Fruit fly (Drosophila melanogaster) whole organism, embryonic: Measurements from ENCODE around the gene Ctr9.

ENCODE experiments used
- CG10147 ChIP-seq: fragments of 200-800 bp; sonication (Bioruptor generic); optimal IDR thresholded peaks from 2 replicates; lab custom pipeline; 2019; ENCODE audit warnings: missing biosample characterization, mild to moderate bottlenecking, missing genetic modification characterization, moderate library complexity
- CG10431 ChIP-seq: fragments of 200-800 bp; sonication (Bioruptor generic); optimal IDR thresholded peaks from 3 replicates; lab custom pipeline; 2018; ENCODE audit warnings: missing biosample characterization, mild to moderate bottlenecking, missing genetic modification characterization
- CG10654 ChIP-seq: fragments of 200-800 bp; sonication (Bioruptor generic); optimal IDR thresholded peaks from 2 replicates; lab custom pipeline; 2016; ENCODE audit warnings: missing biosample characterization, missing genetic modification characterization
- CG11398 ChIP-seq: fragments of 200-800 bp; sonication (Bioruptor generic); optimal IDR thresholded peaks from 2 replicates; lab custom pipeline; 2016; ENCODE audit warnings: missing biosample characterization, missing genetic modification characterization
- CG11456 ChIP-seq: fragments of 200-800 bp; sonication (Bioruptor generic); IDR thresholded peaks from 3 replicates; pipeline ENCODE4 v1.3.6; 2022; ENCODE audit warnings: missing biosample characterization, missing genetic modification characterization
- CG12219 ChIP-seq: fragments of 200-800 bp; sonication (Bioruptor generic); optimal IDR thresholded peaks from 3 replicates; lab custom pipeline; 2018; ENCODE audit warnings: missing biosample characterization, mild to moderate bottlenecking, missing genetic modification characterization
- CG15696 ChIP-seq: fragments of 200-800 bp; sonication (Bioruptor generic); optimal IDR thresholded peaks from 2 replicates; lab custom pipeline; 2019; ENCODE audit warnings: missing biosample characterization, mild to moderate bottlenecking, missing genetic modification characterization, moderate library complexity
- CG18011 ChIP-seq: fragments of 200-800 bp; sonication (Bioruptor generic); optimal IDR thresholded peaks from 2 replicates; lab custom pipeline; 2017; ENCODE audit warnings: missing biosample characterization, missing genetic modification characterization, mild to moderate bottlenecking, moderate library complexity, missing genotype
- CG2875 ChIP-seq: fragments of 200-800 bp; sonication (Bioruptor generic); optimal IDR thresholded peaks from 2 replicates; lab custom pipeline; 2017; ENCODE audit warnings: missing biosample characterization, mild to moderate bottlenecking, missing genetic modification characterization, missing genetic modification reagents
- CG30403 ChIP-seq: fragments of 200-800 bp; sonication (Bioruptor generic); optimal IDR thresholded peaks from 3 replicates; lab custom pipeline; 2016; ENCODE audit warnings: missing biosample characterization, missing genetic modification characterization
- CG31224 ChIP-seq: fragments of 200-800 bp; sonication (Bioruptor generic); IDR thresholded peaks from 2 replicates; pipeline ENCODE4 v1.3.6; 2022; ENCODE audit warnings: missing biosample characterization, missing genetic modification characterization
- CG32772 ChIP-seq: fragments of 200-800 bp; sonication (Bioruptor generic); IDR thresholded peaks from 2 replicates; pipeline ENCODE4 v1.3.6; 2022; ENCODE audit warnings: missing biosample characterization, missing genetic modification characterization
- CG4360 ChIP-seq: fragments of 200-800 bp; sonication (Bioruptor generic); IDR thresholded peaks from 2 replicates; pipeline ENCODE4 v1.3.6; 2022; ENCODE audit warnings: missing biosample characterization, missing genetic modification characterization
- CG4617 ChIP-seq: fragments of 200-800 bp; sonication (Bioruptor generic); optimal IDR thresholded peaks from 3 replicates; lab custom pipeline; 2016; ENCODE audit warnings: missing biosample characterization, missing genetic modification characterization, borderline replicate concordance
- CG5245 ChIP-seq: fragments of 200-800 bp; sonication (Bioruptor generic); optimal IDR thresholded peaks from 3 replicates; lab custom pipeline; 2016; ENCODE audit warnings: missing biosample characterization, missing genetic modification characterization
- CG6254 ChIP-seq: fragments of 200-800 bp; sonication (Bioruptor generic); optimal IDR thresholded peaks from 3 replicates; lab custom pipeline; 2017; ENCODE audit warnings: mild to moderate bottlenecking, missing biosample characterization, missing genetic modification reagents, missing genetic modification characterization
- CG8478 ChIP-seq: fragments of >200 bp; optimal IDR thresholded peaks from 2 replicates; lab custom pipeline; 2018
- CG9727 ChIP-seq: fragments of 200-800 bp; sonication (Bioruptor generic); optimal IDR thresholded peaks from 3 replicates; lab custom pipeline; 2017; ENCODE audit warnings: missing biosample characterization, mild to moderate bottlenecking, missing genetic modification characterization
- Dek ChIP-seq: fragments of 200-800 bp; sonication (Bioruptor generic); optimal IDR thresholded peaks from 3 replicates; lab custom pipeline; 2019; ENCODE audit warnings: missing biosample characterization, mild to moderate bottlenecking, missing genetic modification characterization, moderate library complexity
- Eip74EF ChIP-seq, 2 experiments: fragments of 200-800 bp in 1 of 2; fragments of >200 bp in 1 of 2; sonication (Bioruptor generic) in 1 of 2; optimal IDR thresholded peaks; 2 replicates each; lab custom pipeline; 2017 to 2019; ENCODE audit warnings: missing biosample characterization in 2 of 2, missing genetic modification characterization in 2 of 2, mild to moderate bottlenecking in 1 of 2, moderate library complexity in 1 of 2
- Hr51 ChIP-seq, 2 experiments: fragments of 200-800 bp; sonication (Bioruptor generic); optimal IDR thresholded peaks; 2 replicates in 1 of 2; 3 replicates in 1 of 2; lab custom pipeline; 2016 to 2018; ENCODE audit warnings: missing biosample characterization in 2 of 2, missing genetic modification characterization in 2 of 2, mild to moderate bottlenecking in 1 of 2, moderate library complexity in 1 of 2
- Kr ChIP-seq: fragments of 200-800 bp; sonication (Bioruptor generic); optimal IDR thresholded peaks from 2 replicates; lab custom pipeline; 2017; ENCODE audit warnings: missing biosample characterization, mild to moderate bottlenecking, missing genetic modification characterization
- Neu2 ChIP-seq: fragments of 200-800 bp; sonication (Bioruptor generic); optimal IDR thresholded peaks from 3 replicates; lab custom pipeline; 2016; ENCODE audit warnings: missing biosample characterization, missing genetic modification characterization, borderline replicate concordance
- PHDP ChIP-seq: fragments of 200-800 bp; sonication (Bioruptor generic); optimal IDR thresholded peaks from 3 replicates; lab custom pipeline; 2018; ENCODE audit warnings: missing biosample characterization, mild to moderate bottlenecking, missing genetic modification characterization, moderate library complexity
- Ravus ChIP-seq: fragments of 200-800 bp; sonication (Bioruptor generic); IDR thresholded peaks from 2 replicates; pipeline ENCODE4 v1.3.6; 2022; ENCODE audit warnings: missing biosample characterization, missing genetic modification characterization
- Scr ChIP-seq: fragments of 200-800 bp; sonication (Bioruptor generic); IDR thresholded peaks from 2 replicates; pipeline ENCODE4 v1.3.6; 2022; ENCODE audit warnings: missing biosample characterization, missing genetic modification characterization; ENCODE audit not compliant: partially characterized antibody
- Sox102F ChIP-seq: fragments of 200-800 bp; sonication (Bioruptor generic); optimal IDR thresholded peaks from 2 replicates; lab custom pipeline; 2018; ENCODE audit warnings: missing biosample characterization, mild to moderate bottlenecking, missing genetic modification characterization, moderate library complexity
- Sry-β ChIP-seq: fragments of 200-800 bp; sonication (Bioruptor generic); optimal IDR thresholded peaks from 2 replicates; lab custom pipeline; 2018; ENCODE audit warnings: missing biosample characterization, mild to moderate bottlenecking, missing genetic modification characterization, moderate library complexity
- TFAM ChIP-seq: fragments of 200-800 bp; sonication (Bioruptor generic); optimal IDR thresholded peaks from 2 replicates; lab custom pipeline; 2017; ENCODE audit warnings: missing biosample characterization, missing genetic modification characterization, inconsistent platforms
- Xrp1 ChIP-seq: fragments of 200-800 bp; sonication (Bioruptor generic); IDR thresholded peaks from 2 replicates; pipeline ENCODE4 v1.3.6; 2022; ENCODE audit warnings: missing biosample characterization, missing genetic modification characterization
- bcd ChIP-seq: fragments of 200-800 bp; sonication (Bioruptor generic); optimal IDR thresholded peaks from 2 replicates; lab custom pipeline; 2017; ENCODE audit warnings: missing biosample characterization, mild to moderate bottlenecking, missing genetic modification characterization
- danr ChIP-seq: fragments of 200-800 bp; sonication (Bioruptor generic); IDR thresholded peaks from 2 replicates; pipeline ENCODE4 v1.3.6; 2022; ENCODE audit warnings: missing biosample characterization, missing genetic modification characterization
- eve ChIP-seq, 2 experiments: fragments of >200 bp; optimal IDR thresholded peaks; 2 replicates each; lab custom pipeline; 2017; ENCODE audit warnings: missing biosample characterization in 2 of 2, missing genetic modification characterization in 2 of 2
- ftz-f1 ChIP-seq: fragments of 200-800 bp; sonication (Bioruptor generic); optimal IDR thresholded peaks from 2 replicates; lab custom pipeline; 2016; ENCODE audit warnings: missing biosample characterization, missing genetic modification characterization
- hb ChIP-seq: fragments of 200-800 bp; sonication (Bioruptor generic); IDR thresholded peaks from 3 replicates; pipeline ENCODE4 v1.3.6; 2022; ENCODE audit warnings: missing biosample characterization, missing genetic modification characterization; ENCODE audit not compliant: partially characterized antibody
- knrl ChIP-seq: fragments of 200-800 bp; sonication (Bioruptor generic); IDR thresholded peaks from 3 replicates; pipeline ENCODE4 v1.3.6; 2022; ENCODE audit warnings: missing biosample characterization, missing genetic modification characterization; ENCODE audit not compliant: partially characterized antibody
- lov ChIP-seq, 2 experiments: fragments of 200-800 bp in 1 of 2; fragments of >200 bp in 1 of 2; sonication (Bioruptor generic) in 1 of 2; IDR thresholded peaks in 1 of 2; optimal IDR thresholded peaks in 1 of 2; 2 replicates in 1 of 2; 3 replicates in 1 of 2; pipeline versions ENCODE4 v1.3.6 to Lab custom; 2017 to 2022; ENCODE audit warnings: missing biosample characterization in 1 of 2, missing genetic modification characterization in 1 of 2
- luna ChIP-seq: fragments of 200-800 bp; sonication (Bioruptor generic); optimal IDR thresholded peaks from 2 replicates; lab custom pipeline; 2016; ENCODE audit warnings: missing biosample characterization, missing genetic modification characterization
- maf-S ChIP-seq: fragments of 200-800 bp; sonication (Bioruptor generic); optimal IDR thresholded peaks from 2 replicates; lab custom pipeline; 2016; ENCODE audit warnings: missing biosample characterization, missing genetic modification characterization
- nerfin-1 ChIP-seq: fragments of 200-800 bp; sonication (Bioruptor generic); optimal IDR thresholded peaks from 3 replicates; lab custom pipeline; 2019; ENCODE audit warnings: missing biosample characterization, mild to moderate bottlenecking, missing genetic modification characterization, moderate library complexity
- pita ChIP-seq: fragments of 200-800 bp; sonication (Bioruptor generic); optimal IDR thresholded peaks from 2 replicates; lab custom pipeline; 2017; ENCODE audit warnings: missing biosample characterization, mild to moderate bottlenecking, missing genetic modification characterization
- seq ChIP-seq: fragments of 200-800 bp; sonication (Bioruptor generic); IDR thresholded peaks from 2 replicates; pipeline ENCODE4 v1.3.6; 2022; ENCODE audit warnings: missing biosample characterization, missing genetic modification characterization
- shn ChIP-seq: fragments of 200-800 bp; sonication (Bioruptor generic); optimal IDR thresholded peaks from 3 replicates; lab custom pipeline; 2016; ENCODE audit warnings: missing biosample characterization, missing genetic modification characterization
- slbo ChIP-seq: fragments of 200-800 bp; sonication (Bioruptor generic); IDR thresholded peaks from 2 replicates; pipeline ENCODE4 v1.3.6; 2022; ENCODE audit warnings: missing biosample characterization, missing genetic modification characterization
- sna ChIP-seq: fragments of 200-800 bp; sonication (Bioruptor generic); IDR thresholded peaks from 2 replicates; pipeline ENCODE4 v1.3.6; 2022; ENCODE audit warnings: missing biosample characterization, missing genetic modification characterization; ENCODE audit not compliant: partially characterized antibody
- trem ChIP-seq: fragments of 200-800 bp; optimal IDR thresholded peaks from 3 replicates; lab custom pipeline; 2019; ENCODE audit warnings: missing biosample characterization, mild to moderate bottlenecking, missing genetic modification characterization, moderate library complexity
- trh ChIP-seq: fragments of 200-800 bp; sonication (Bioruptor generic); optimal IDR thresholded peaks from 2 replicates; lab custom pipeline; 2016; ENCODE audit warnings: missing biosample characterization, missing genetic modification characterization

Ctr9 gene

DNA sequence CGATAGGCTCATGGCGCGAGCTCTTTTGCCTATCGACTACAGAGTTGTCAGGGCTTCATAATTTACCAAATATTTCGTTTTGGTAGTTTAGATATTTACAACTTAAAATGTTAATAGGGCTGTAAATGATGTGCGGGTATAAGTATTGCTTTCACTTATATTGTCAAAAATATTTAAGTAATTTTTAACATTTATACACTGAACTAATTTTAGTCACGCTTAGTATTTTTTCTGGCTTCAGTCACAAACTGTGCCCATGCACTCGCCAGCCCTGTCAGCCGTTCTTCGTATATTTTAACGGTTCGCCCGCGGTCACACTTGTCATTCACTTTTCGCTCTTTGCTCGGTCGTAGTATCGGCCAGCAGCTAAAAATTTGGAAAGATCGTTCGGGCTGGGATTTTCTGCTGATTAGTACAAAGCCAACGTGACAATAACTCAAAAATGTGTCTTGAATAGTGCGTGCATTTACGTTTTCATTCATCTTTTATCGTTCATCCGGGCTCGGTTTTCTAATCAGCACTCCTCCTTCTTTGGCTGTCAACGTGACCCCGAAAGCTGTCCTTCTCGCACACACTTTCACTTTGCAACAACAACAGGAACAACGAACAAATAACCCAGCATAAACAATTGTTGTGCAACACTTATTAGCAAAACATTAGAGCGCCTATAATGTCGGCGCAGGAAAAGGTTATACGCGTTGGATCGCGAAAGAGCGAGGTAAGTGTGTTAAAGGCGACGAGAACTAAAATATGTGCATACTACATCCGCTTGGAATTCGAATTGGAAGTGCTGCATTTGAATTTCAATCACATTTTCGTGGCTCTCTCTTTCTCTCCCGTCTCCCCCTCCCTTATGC lies 27.8 kb downstream of the Ctr9 start, which contains the start of the genes Hmbs and CG2211 (continued):
- peak; percentile 85 to 89 for TF ChIP-seq Hr51 (GFP tag; optimal IDR thresholded peaks at IDR 0.05; lab: Kevin White, UChicago)
- TF ChIP-seq trh (GFP tag; lab: Kevin White, UChicago) = peak; percentile 83
- TF ChIP-seq nerfin-1 (tag; lab: Kevin White, UChicago) = peak; percentile 84
- peak; percentile 87 for TF ChIP-seq CG9727 (GFP tag; lab: Kevin White, UChicago)
- peak in 1 of 2 experiments; percentile 49 for TF ChIP-seq Eip74EF (GFP tag; optimal IDR thresholded peaks at IDR 0.05; lab: Kevin White, UChicago)
- peak; percentile 42 for TF ChIP-seq CG2875 (GFP tag; lab: Kevin White, UChicago)
- TF ChIP-seq slbo (GFP tag; lab: Robert Waterston, UW) = peak; percentile 91
- peak; percentile 73 for TF ChIP-seq CG32772 (GFP tag; lab: Robert Waterston, UW)
- TF ChIP-seq TFAM (GFP tag; lab: Kevin White, UChicago) = peak; percentile 45
- TF ChIP-seq CG30403 (GFP tag; lab: Kevin White, UChicago) = peak; percentile 89
- TF ChIP-seq shn (GFP tag; lab: Kevin White, UChicago) = peak; percentile 87
- TF ChIP-seq Dek (tag; lab: Kevin White, UChicago) = peak; percentile 78
- no peak for TF ChIP-seq eve (GFP tag; optimal IDR thresholded peaks at IDR 0.05; lab: Kevin White, UChicago)
- TF ChIP-seq Ravus (GFP tag; lab: Robert Waterston, UW) = peak; percentile 36; the same call in 1 of the 2 replicates
- TF ChIP-seq lov (optimal IDR thresholded peaks at IDR 0.05; lab: Kevin White, UChicago) = no peak
- peak; percentile 65; the same call in 1 of the 3 replicates for TF ChIP-seq lov (GFP tag; IDR thresholded peaks at IDR 0.05; lab: Robert Waterston, UW)
- TF ChIP-seq Neu2 = peak; percentile 61
- TF ChIP-seq Kr = no peak
- TF ChIP-seq PHDP (tag; lab: Kevin White, UChicago) = peak; percentile 86
- peak; percentile 12 for TF ChIP-seq luna
- TF ChIP-seq CG8478 (lab: Kevin White, UChicago) = no peak
- peak; percentile 92 for TF ChIP-seq CG15696
- TF ChIP-seq CG10654 (GFP tag; lab: Kevin White, UChicago) = peak; percentile 86
- peak; percentile 93 for TF ChIP-seq trem (tag; lab: Kevin White, UChicago)
- TF ChIP-seq Xrp1 = peak; percentile 89
- peak; percentile 83 for TF ChIP-seq CG5245 (GFP tag; lab: Kevin White, UChicago)
- TF ChIP-seq hb (GFP tag; lab: Robert Waterston, UW) = no peak
- TF ChIP-seq Sry-β = no peak
- TF ChIP-seq Scr (GFP tag; lab: Robert Waterston, UW) = peak; percentile 55
- TF ChIP-seq ftz-f1 (GFP tag; lab: Kevin White, UChicago) = peak; percentile 68
- TF ChIP-seq CG31224 (GFP tag; lab: Robert Waterston, UW) = peak; percentile 74
- no peak for TF ChIP-seq sna (GFP tag; lab: Robert Waterston, UW)
- peak; percentile 66; the same call in 1 of the 2 replicates for TF ChIP-seq CG4360 (GFP tag; lab: Robert Waterston, UW)
- peak; percentile 86 for TF ChIP-seq CG10147 (GFP tag; lab: Kevin White, UChicago)
- no peak for TF ChIP-seq pita (GFP tag; lab: Kevin White, UChicago)
- peak; percentile 57 for TF ChIP-seq CG11398 (GFP tag; lab: Kevin White, UChicago)
- TF ChIP-seq CG10431 (GFP tag; lab: Kevin White, UChicago) = no peak
- peak; percentile 87; the same call in 2 of the 3 replicates for TF ChIP-seq CG11456 (GFP tag; lab: Robert Waterston, UW)
- TF ChIP-seq danr (GFP tag; lab: Robert Waterston, UW) = peak; percentile 68
- peak; percentile 75 for TF ChIP-seq seq (GFP tag; lab: Robert Waterston, UW)
- peak; percentile 84 for TF ChIP-seq Sox102F (GFP tag; lab: Kevin White, UChicago)
- TF ChIP-seq CG6254 (GFP tag; lab: Kevin White, UChicago) = peak; percentile 61
- TF ChIP-seq CG4617 (GFP tag; lab: Kevin White, UChicago) = peak; percentile 87
- peak; percentile 82 for TF ChIP-seq bcd (GFP tag; lab: Kevin White, UChicago)
- TF ChIP-seq CG12219 (GFP tag; lab: Kevin White, UChicago) = peak; percentile 68
- peak; percentile 76 for TF ChIP-seq CG18011 (GFP tag; lab: Kevin White, UChicago)
- TF ChIP-seq maf-S (GFP tag; lab: Kevin White, UChicago) = peak; percentile 85
- TF ChIP-seq knrl (GFP tag; lab: Robert Waterston, UW) = peak; percentile 60
